Fruit fly (Drosophila melanogaster) Kc167 (cell line): Measurements from ENCODE around the gene CG11037.

Source experiments
- Myc ChIP-seq: fragments of >200 bp; optimal IDR thresholded peaks from 2 replicates; lab custom pipeline; 2017; ENCODE audit warnings: missing external identifiers
- Sin3A ChIP-seq: fragments of >200 bp; optimal IDR thresholded peaks from 2 replicates; lab custom pipeline; 2018; ENCODE audit warnings: missing external identifiers
- h ChIP-seq: fragments of >200 bp; optimal IDR thresholded peaks from 3 replicates; lab custom pipeline; 2018; ENCODE audit warnings: missing external identifiers
- insv ChIP-seq: fragments of >200 bp; optimal IDR thresholded peaks from 3 replicates; lab custom pipeline; 2018; ENCODE audit warnings: missing external identifiers

- TF ChIP-seq Sin3A = no peak
- TF ChIP-seq h (lab: Kevin White, UChicago) = no peak
- no peak for TF ChIP-seq Myc (lab: Kevin White, UChicago)
- no peak for TF ChIP-seq insv
Measured at dm6 chr3L:20976967-20977720, 16.0 kb upstream of the CG11037 start.
